Fruit fly (Drosophila melanogaster) Kc167 (cell line): Measurements from ENCODE around the gene pps.

Experiments used
- h ChIP-seq: fragments of >200 bp; optimal IDR thresholded peaks from 3 replicates; lab custom pipeline; 2018; ENCODE audit warnings: missing external identifiers
- insv ChIP-seq: fragments of >200 bp; optimal IDR thresholded peaks from 3 replicates; lab custom pipeline; 2018; ENCODE audit warnings: missing external identifiers
- psq ChIP-seq: fragments of >200 bp; optimal IDR thresholded peaks from 2 replicates; lab custom pipeline; 2017; ENCODE audit warnings: missing external identifiers

- no peak for TF ChIP-seq h (lab: Kevin White, UChicago)
- no peak for TF ChIP-seq psq (lab: Kevin White, UChicago)
- no peak for TF ChIP-seq insv (lab: Kevin White, UChicago)
Observed at dm6 chr3R:12431030-12431489, 17.4 kb downstream of the pps start, which contains the start of gene Prosalpha2.
